Worm (Caenorhabditis elegans) whole organism, L2 larva: ENCODE results near the gene T03F6.10.

Source experiments
- C34F6.9 ChIP-seq: fragments of 150-350 bp; optimal IDR thresholded peaks from 2 replicates; lab custom pipeline; 2014; ENCODE audit warnings: missing biosample characterization, missing genetic modification characterization
- F13H6.1 ChIP-seq: sonication (generic microtip); optimal IDR thresholded peaks from 2 replicates; lab custom pipeline; 2016; ENCODE audit warnings: missing genetic modification characterization, missing compliant biosample characterization
- R02D3.7 ChIP-seq: fragments of 150-350 bp; optimal IDR thresholded peaks from 2 replicates; lab custom pipeline; 2014; ENCODE audit warnings: missing biosample characterization, missing genetic modification characterization
- Y55F3AM.14 ChIP-seq: fragments of 200-800 bp; sonication (Bioruptor generic); optimal IDR thresholded peaks from 2 replicates; lab custom pipeline; 2018; ENCODE audit warnings: mild to moderate bottlenecking, missing genetic modification characterization, missing compliant biosample characterization
- ZK546.5 ChIP-seq: sonication (generic microtip); optimal IDR thresholded peaks from 2 replicates; lab custom pipeline; 2017; ENCODE audit warnings: missing biosample characterization, missing genetic modification characterization
- alr-1 ChIP-seq: fragments of 150-350 bp; optimal IDR thresholded peaks from 2 replicates; lab custom pipeline; 2014; ENCODE audit warnings: missing biosample characterization, missing genetic modification characterization
- aly-2 ChIP-seq: fragments of 150-350 bp; optimal IDR thresholded peaks from 2 replicates; lab custom pipeline; 2014; ENCODE audit warnings: missing biosample characterization, missing genetic modification characterization
- ama-1 ChIP-seq: fragments of 150-350 bp; optimal IDR thresholded peaks from 2 replicates; lab custom pipeline; 2018; ENCODE audit warnings: inconsistent platforms
- blmp-1 ChIP-seq: sonication (generic microtip); optimal IDR thresholded peaks from 2 replicates; lab custom pipeline; 2017; ENCODE audit warnings: missing genetic modification characterization, mild to moderate bottlenecking, missing compliant biosample characterization, antibody characterized with exemption, moderate library complexity; ENCODE audit not compliant: insufficient read depth
- ceh-16 ChIP-seq: fragments of 150-350 bp; optimal IDR thresholded peaks from 2 replicates; lab custom pipeline; 2014; ENCODE audit warnings: missing biosample characterization, missing genetic modification characterization
- ceh-82 ChIP-seq: fragments of 150-350 bp; optimal IDR thresholded peaks from 2 replicates; lab custom pipeline; 2014; ENCODE audit warnings: missing biosample characterization, missing genetic modification characterization
- crh-2 ChIP-seq: sonication (generic microtip); optimal IDR thresholded peaks from 2 replicates; lab custom pipeline; 2017; ENCODE audit warnings: missing biosample characterization, missing genetic modification characterization
- dmd-4 ChIP-seq: sonication (generic microtip); optimal IDR thresholded peaks from 2 replicates; lab custom pipeline; 2017; ENCODE audit warnings: missing biosample characterization, missing genetic modification characterization
- egl-27 ChIP-seq: sonication (generic microtip); optimal IDR thresholded peaks from 3 replicates; lab custom pipeline; 2017; ENCODE audit warnings: missing biosample characterization, missing genetic modification reagents, missing genetic modification characterization
- elt-1 ChIP-seq: fragments of 150-350 bp; optimal IDR thresholded peaks from 2 replicates; lab custom pipeline; 2014; ENCODE audit warnings: missing biosample characterization, missing genetic modification characterization
- fos-1 ChIP-seq: fragments of 150-350 bp; optimal IDR thresholded peaks from 2 replicates; lab custom pipeline; 2014; ENCODE audit warnings: missing biosample characterization, missing genetic modification characterization
- gmeb-1 ChIP-seq: fragments of 150-350 bp; optimal IDR thresholded peaks from 2 replicates; lab custom pipeline; 2014; ENCODE audit warnings: missing biosample characterization, missing genetic modification characterization
- lin-11 ChIP-seq: fragments of 150-350 bp; sonication (generic microtip); optimal IDR thresholded peaks from 2 replicates; lab custom pipeline; 2014; ENCODE audit warnings: missing biosample characterization, missing genetic modification characterization, inconsistent platforms, mixed read lengths
- lin-13 ChIP-seq: fragments of 150-350 bp; optimal IDR thresholded peaks from 2 replicates; lab custom pipeline; 2014; ENCODE audit warnings: missing biosample characterization, missing genetic modification reagents, missing genetic modification characterization
- lin-39 ChIP-seq: fragments of 150-350 bp; optimal IDR thresholded peaks from 2 replicates; lab custom pipeline; 2014; ENCODE audit warnings: missing biosample characterization, missing genetic modification reagents, missing genetic modification characterization
- lsy-2 ChIP-seq, 2 experiments: fragments of 150-350 bp in 1 of 2; sonication (generic microtip) in 1 of 2; optimal IDR thresholded peaks; 2 replicates each; lab custom pipeline; 2014 to 2017; ENCODE audit warnings: missing biosample characterization in 2 of 2, missing genetic modification characterization in 2 of 2
- mab-5 ChIP-seq: fragments of 150-350 bp; optimal IDR thresholded peaks from 2 replicates; lab custom pipeline; 2014; ENCODE audit warnings: missing biosample characterization, missing genetic modification characterization
- mbf-1 ChIP-seq: sonication (generic microtip); optimal IDR thresholded peaks from 2 replicates; lab custom pipeline; 2017; ENCODE audit warnings: missing biosample characterization, missing genetic modification characterization
- mdl-1 ChIP-seq, 2 experiments: fragments of 150-350 bp in 1 of 2; sonication (generic microtip) in 1 of 2; optimal IDR thresholded peaks; 2 replicates each; lab custom pipeline; 2017; ENCODE audit warnings: missing biosample characterization in 2 of 2, missing genetic modification characterization in 2 of 2
- nhr-10 ChIP-seq: sonication (generic microtip); optimal IDR thresholded peaks from 2 replicates; lab custom pipeline; 2017; ENCODE audit warnings: missing biosample characterization, missing genetic modification characterization
- nhr-11 ChIP-seq: fragments of 150-350 bp; optimal IDR thresholded peaks from 2 replicates; lab custom pipeline; 2014; ENCODE audit warnings: missing biosample characterization, missing genetic modification characterization
- nhr-12 ChIP-seq: fragments of 150-350 bp; optimal IDR thresholded peaks from 2 replicates; lab custom pipeline; 2014; ENCODE audit warnings: missing biosample characterization, missing genetic modification characterization
- nhr-129 ChIP-seq: fragments of 150-350 bp; optimal IDR thresholded peaks from 2 replicates; lab custom pipeline; 2014; ENCODE audit warnings: missing biosample characterization, missing genetic modification characterization
- nhr-21 ChIP-seq: fragments of 150-350 bp; optimal IDR thresholded peaks from 2 replicates; lab custom pipeline; 2014; ENCODE audit warnings: missing biosample characterization, missing genetic modification characterization
- nhr-23 ChIP-seq: fragments of 150-350 bp; optimal IDR thresholded peaks from 2 replicates; lab custom pipeline; 2014; ENCODE audit warnings: missing biosample characterization, missing genetic modification reagents, missing genetic modification characterization
- nhr-237 ChIP-seq: fragments of 150-350 bp; optimal IDR thresholded peaks from 2 replicates; lab custom pipeline; 2014; ENCODE audit warnings: missing biosample characterization, missing genetic modification characterization
- nhr-25 ChIP-seq: fragments of 150-350 bp; sonication (generic microtip); optimal IDR thresholded peaks from 3 replicates; lab custom pipeline; 2014; ENCODE audit warnings: missing biosample characterization, missing genetic modification characterization
- nhr-6 ChIP-seq: fragments of 150-350 bp; optimal IDR thresholded peaks from 2 replicates; lab custom pipeline; 2014; ENCODE audit warnings: missing biosample characterization, missing genetic modification characterization
- nhr-77 ChIP-seq: fragments of 150-350 bp; optimal IDR thresholded peaks from 2 replicates; lab custom pipeline; 2014; ENCODE audit warnings: missing biosample characterization, missing genetic modification characterization
- peb-1 ChIP-seq: fragments of 150-350 bp; optimal IDR thresholded peaks from 2 replicates; lab custom pipeline; 2014; ENCODE audit warnings: missing biosample characterization, missing genetic modification characterization
- sem-4 ChIP-seq: fragments of 150-350 bp; optimal IDR thresholded peaks from 2 replicates; lab custom pipeline; 2014; ENCODE audit warnings: missing biosample characterization, missing genetic modification reagents, missing genetic modification characterization
- skn-1 ChIP-seq: sonication (generic microtip); optimal IDR thresholded peaks from 2 replicates; lab custom pipeline; 2017; ENCODE audit warnings: missing biosample characterization, missing genetic modification characterization
- sma-3 ChIP-seq: sonication (generic microtip); optimal IDR thresholded peaks from 2 replicates; lab custom pipeline; 2016; ENCODE audit warnings: missing genetic modification reagents, missing genetic modification characterization, missing compliant biosample characterization
- sma-9 ChIP-seq, 2 experiments: fragments of 150-350 bp in 1 of 2; sonication (generic microtip) in 1 of 2; optimal IDR thresholded peaks; 2 replicates each; lab custom pipeline; 2014 to 2016; ENCODE audit warnings: missing genetic modification characterization in 2 of 2, mild to moderate bottlenecking in 1 of 2, missing biosample characterization in 1 of 2, missing compliant biosample characterization in 1 of 2, missing genetic modification reagents in 1 of 2, moderate library complexity in 1 of 2
- unc-39 ChIP-seq: fragments of 150-350 bp; optimal IDR thresholded peaks from 2 replicates; lab custom pipeline; 2014; ENCODE audit warnings: missing biosample characterization, missing genetic modification characterization
- unc-55 ChIP-seq: fragments of 150-350 bp; sonication (generic microtip); optimal IDR thresholded peaks from 3 replicates; lab custom pipeline; 2014; ENCODE audit warnings: missing biosample characterization, missing genetic modification reagents, missing genetic modification characterization
- unc-62 ChIP-seq: fragments of 150-350 bp; optimal IDR thresholded peaks from 2 replicates; lab custom pipeline; 2014; ENCODE audit warnings: missing biosample characterization, missing genetic modification reagents, missing genetic modification characterization
- zag-1 ChIP-seq: fragments of 150-350 bp; optimal IDR thresholded peaks from 2 replicates; lab custom pipeline; 2014; ENCODE audit warnings: missing biosample characterization, missing genetic modification characterization
- ztf-1 ChIP-seq: fragments of 200-800 bp; sonication (Bioruptor generic); conservative IDR thresholded peaks from 2 replicates; pipeline ENCODE4 v1.3.6; 2022; ENCODE audit warnings: missing genetic modification characterization, missing compliant biosample characterization
- ztf-11 ChIP-seq: sonication (generic microtip); optimal IDR thresholded peaks from 2 replicates; lab custom pipeline; 2017; ENCODE audit warnings: missing biosample characterization, missing genetic modification characterization
- ztf-4 ChIP-seq: fragments of 150-350 bp; optimal IDR thresholded peaks from 2 replicates; lab custom pipeline; 2014; ENCODE audit warnings: missing biosample characterization, missing genetic modification characterization

Gene T03F6.10

DNA sequence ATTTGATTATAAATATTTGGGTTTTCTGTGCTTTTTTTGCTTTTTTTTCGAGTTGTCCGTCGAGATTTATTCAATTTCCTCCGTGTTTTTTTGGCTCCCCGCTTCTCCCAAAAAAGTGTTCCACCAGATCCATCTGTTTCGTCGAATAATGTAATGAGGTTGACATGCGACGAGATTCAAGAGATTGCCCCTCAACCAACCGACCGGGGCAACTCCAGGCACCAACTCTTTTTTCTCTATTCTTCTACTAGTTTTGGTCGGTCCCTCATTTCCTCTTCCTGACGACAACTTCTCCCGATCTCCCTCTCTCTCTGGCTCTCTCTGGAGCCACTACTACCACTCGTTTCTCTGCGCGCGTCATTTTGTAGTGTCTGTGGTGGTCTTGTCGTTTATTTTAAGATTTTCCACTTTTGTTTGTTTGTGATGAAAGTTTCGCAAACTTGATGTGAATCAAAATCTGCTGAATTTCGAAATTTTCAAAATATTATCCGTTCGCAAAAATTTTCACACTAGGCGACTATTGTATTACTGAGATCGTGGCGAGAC lies 30.3 kb downstream of the T03F6.10 start:
- TF ChIP-seq nhr-6 (tag; lab: Kevin White, UChicago) (no peak), C34F6.9 (no peak), nhr-11 (tag; lab: Kevin White, UChicago) (no peak), sma-9 (GFP tag; optimal IDR thresholded peaks at IDR 0.05; lab: Kevin White, UChicago) (peak; percentile 29), sma-9 (tag; optimal IDR thresholded peaks at IDR 0.05; lab: Kevin White, UChicago) (no peak), unc-55 (GFP tag; lab: Kevin White, UChicago) (peak; percentile 70), blmp-1 (tag; lab: Kevin White, UChicago) (no peak)

DNA sequence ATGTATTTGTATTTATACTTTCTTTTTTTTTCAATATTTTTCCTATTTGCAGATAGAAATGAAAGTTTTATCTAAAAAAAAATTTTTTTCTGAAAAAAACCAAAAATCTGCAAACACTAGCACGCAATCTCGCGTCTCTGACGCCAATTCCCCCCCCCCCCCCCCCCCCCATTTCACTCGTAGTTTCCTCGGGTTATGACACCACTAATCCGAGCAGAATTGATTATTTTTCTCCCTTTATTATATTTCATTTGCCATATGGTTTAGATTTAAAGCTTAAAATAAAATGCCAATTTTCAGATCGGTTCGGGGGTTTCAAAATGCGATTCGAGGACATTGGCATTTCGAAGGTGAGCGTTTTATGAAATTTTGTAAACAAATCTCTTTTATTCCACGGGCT lies 31.4 kb downstream of the T03F6.10 start, which contains the start of gene mtm-6:
mtm-6 (plus strand) TSS at position 301 of the 400 bp plus-strand sequence.
- TF ChIP-seq ama-1 (lab: Kevin White, UChicago) (no peak), crh-2 (tag; lab: Kevin White, UChicago) (no peak), R02D3.7 (tag; lab: Kevin White, UChicago) (no peak), lin-13 (no peak), skn-1 (tag; lab: Kevin White, UChicago) (no peak), elt-1 (tag; lab: Kevin White, UChicago) (no peak), nhr-237 (tag; lab: Kevin White, UChicago) (no peak), nhr-10 (tag; lab: Kevin White, UChicago) (no peak)

DNA sequence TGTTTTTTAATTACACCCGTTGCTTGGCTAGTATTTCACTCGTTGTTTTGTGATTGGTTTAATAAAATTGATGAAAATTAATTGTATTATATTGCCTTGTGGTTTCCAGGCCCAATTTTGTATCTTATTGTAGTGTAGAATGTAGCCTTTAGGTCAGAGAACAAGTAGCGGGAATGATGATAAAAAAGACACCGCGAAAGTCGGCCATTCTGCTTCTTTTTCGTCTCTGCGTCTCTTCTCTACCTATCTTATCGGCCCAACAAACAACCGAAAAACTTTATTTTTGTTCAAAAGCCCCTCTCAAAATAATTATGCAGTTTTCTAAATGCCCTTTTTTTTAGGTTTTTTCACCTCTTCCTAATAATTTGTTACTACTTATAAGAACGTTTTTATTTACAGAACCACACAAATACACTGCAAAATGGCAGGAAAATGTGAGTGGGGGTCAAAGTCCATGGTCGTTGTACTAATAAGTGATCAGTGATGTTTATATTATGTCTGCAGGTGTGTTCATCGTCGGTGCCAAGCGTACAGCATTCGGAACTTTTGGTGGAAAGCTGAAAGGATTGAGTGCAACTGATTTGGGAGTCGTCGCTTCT lies 33.5 kb downstream of the T03F6.10 start, which contains the start of gene acaa-2:
acaa-2 (plus strand) TSS at position 400 of the 599 bp plus-strand sequence.
- TF ChIP-seq unc-39 (tag; lab: Kevin White, UChicago) (no peak), fos-1 (tag; lab: Kevin White, UChicago) (peak; percentile 45), nhr-21 (tag; lab: Kevin White, UChicago) (no peak), alr-1 (tag; lab: Kevin White, UChicago) (no peak), ztf-11 (no peak), R02D3.7 (tag; lab: Kevin White, UChicago) (no peak), C34F6.9 (peak; percentile 42), lsy-2 (tag; optimal IDR thresholded peaks at IDR 0.05; lab: Kevin White, UChicago) (peak in 1 of 2 experiments; percentile 43), mab-5 (tag; lab: Kevin White, UChicago) (no peak), aly-2 (tag; lab: Kevin White, UChicago) (no peak), egl-27 (tag; lab: Kevin White, UChicago) (no peak), nhr-11 (tag; lab: Kevin White, UChicago) (no peak), ztf-1 (no peak), crh-2 (tag; lab: Kevin White, UChicago) (peak; percentile 61), elt-1 (tag; lab: Kevin White, UChicago) (no peak), skn-1 (tag; lab: Kevin White, UChicago) (no peak), mbf-1 (tag; lab: Kevin White, UChicago) (no peak), ZK546.5 (no peak), sem-4 (tag; lab: Kevin White, UChicago) (no peak), nhr-23 (no peak), nhr-25 (tag; lab: Kevin White, UChicago) (peak; percentile 13), lin-11 (tag; lab: Kevin White, UChicago) (no peak), gmeb-1 (peak; percentile 24), ceh-82 (no peak), lin-39 (tag; lab: Kevin White, UChicago) (no peak), F13H6.1 (tag; lab: Kevin White, UChicago) (no peak), ama-1 (lab: Kevin White, UChicago) (no peak), lin-13 (no peak), nhr-10 (tag; lab: Kevin White, UChicago) (no peak), sma-3 (GFP tag; lab: Kevin White, UChicago) (peak; percentile 8), blmp-1 (tag; lab: Kevin White, UChicago) (no peak), dmd-4 (tag; lab: Kevin White, UChicago) (no peak), mdl-1 (tag; optimal IDR thresholded peaks at IDR 0.05; lab: Kevin White, UChicago) (no peak), nhr-129 (tag; lab: Kevin White, UChicago) (no peak), nhr-12 (tag; lab: Kevin White, UChicago) (no peak), ztf-4 (tag; lab: Kevin White, UChicago) (no peak), zag-1 (tag; lab: Kevin White, UChicago) (no peak), nhr-237 (tag; lab: Kevin White, UChicago) (no peak), unc-62 (GFP tag; lab: Kevin White, UChicago) (no peak), nhr-6 (tag; lab: Kevin White, UChicago) (no peak), peb-1 (no peak), unc-55 (GFP tag; lab: Kevin White, UChicago) (peak; percentile 33), Y55F3AM.14 (no peak), nhr-77 (no peak), ceh-16 (no peak), sma-9 (GFP tag; optimal IDR thresholded peaks at IDR 0.05; lab: Kevin White, UChicago) (no peak), sma-9 (tag; optimal IDR thresholded peaks at IDR 0.05; lab: Kevin White, UChicago) (no peak)
